Fruit fly (Drosophila melanogaster): Measurements from ENCODE around the gene Neb-cGP.

Gene Neb-cGP

DNA sequence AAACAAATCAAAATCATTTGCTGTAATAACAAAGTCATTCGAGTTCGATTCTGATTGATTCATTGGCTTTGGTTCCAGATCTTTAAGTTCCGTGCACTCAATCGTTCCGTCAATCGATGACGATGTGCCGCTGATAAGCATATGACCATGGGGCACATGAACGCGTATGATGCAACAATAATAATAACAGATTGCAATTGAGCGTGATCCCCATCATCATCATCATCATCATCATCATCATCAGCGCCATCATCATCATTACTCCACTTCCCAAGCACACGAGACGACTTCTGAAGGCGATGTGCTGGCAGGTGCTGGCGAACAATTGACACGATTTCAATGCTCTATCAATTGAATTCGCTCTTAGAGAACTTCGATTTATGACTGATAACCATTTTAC lies 35.8 kb downstream of the Neb-cGP start:
- no peak for TF ChIP-seq Sp1 (GFP tag; optimal IDR thresholded peaks at IDR 0.05)
- no peak for TF ChIP-seq HLH106 (tag; optimal IDR thresholded peaks at IDR 0.05)
- TF ChIP-seq Rel (GFP tag; optimal IDR thresholded peaks at IDR 0.05), result no peak
- peak; percentile 34 for TF ChIP-seq Rel (tag; optimal IDR thresholded peaks at IDR 0.05)
- TF ChIP-seq psq (GFP tag; optimal IDR thresholded peaks at IDR 0.05), result no peak
